Fruit fly (Drosophila melanogaster) whole organism, embryonic: ENCODE results near the gene Ptp10D.

Experiments
- Asciz ChIP-seq: fragments of 200-800 bp; sonication (Bioruptor generic); optimal IDR thresholded peaks from 2 replicates; lab custom pipeline; 2017; ENCODE audit warnings: missing biosample characterization, mild to moderate bottlenecking, missing genetic modification characterization, missing genetic modification reagents
- Bteb2 ChIP-seq: fragments of 200-800 bp; sonication (Bioruptor generic); optimal IDR thresholded peaks from 2 replicates; lab custom pipeline; 2016; ENCODE audit warnings: missing biosample characterization, missing genetic modification characterization
- CG10543 ChIP-seq: fragments of 200-800 bp; sonication (Bioruptor generic); optimal IDR thresholded peaks from 3 replicates; lab custom pipeline; 2017; ENCODE audit warnings: missing biosample characterization, mild to moderate bottlenecking, missing genetic modification characterization, moderate library complexity
- CG12299 ChIP-seq: fragments of 200-800 bp; sonication (Bioruptor generic); optimal IDR thresholded peaks from 2 replicates; lab custom pipeline; 2018; ENCODE audit warnings: missing biosample characterization, mild to moderate bottlenecking, missing genetic modification characterization
- CG14441 ChIP-seq: fragments of 200-800 bp; sonication (Bioruptor generic); IDR thresholded peaks from 2 replicates; pipeline ENCODE4 v1.3.6; 2022; ENCODE audit warnings: missing biosample characterization, missing genetic modification characterization
- CG14667 ChIP-seq: fragments of 200-800 bp; sonication (Bioruptor generic); IDR thresholded peaks from 2 replicates; pipeline ENCODE4 v1.3.6; 2022; ENCODE audit warnings: missing biosample characterization, missing genetic modification characterization
- CG17568 ChIP-seq: fragments of 200-800 bp; sonication (Bioruptor generic); optimal IDR thresholded peaks from 2 replicates; lab custom pipeline; 2018; ENCODE audit warnings: missing biosample characterization, mild to moderate bottlenecking, missing genetic modification characterization, moderate library complexity
- CG17612 ChIP-seq: fragments of 200-800 bp; sonication (Bioruptor generic); IDR thresholded peaks from 2 replicates; pipeline ENCODE4 v1.3.6; 2022; ENCODE audit warnings: missing biosample characterization, missing genetic modification characterization
- CG32767 ChIP-seq: fragments of 200-800 bp; sonication (Bioruptor generic); IDR thresholded peaks from 2 replicates; pipeline ENCODE4 v1.3.6; 2022; ENCODE audit warnings: missing biosample characterization, missing genetic modification characterization
- CG33557 ChIP-seq: fragments of 200-800 bp; sonication (Bioruptor generic); optimal IDR thresholded peaks from 2 replicates; lab custom pipeline; 2019; ENCODE audit warnings: missing biosample characterization, mild to moderate bottlenecking, missing genetic modification characterization, moderate library complexity
- CG4282 ChIP-seq: fragments of 200-800 bp; sonication (Bioruptor generic); optimal IDR thresholded peaks from 2 replicates; lab custom pipeline; 2016; ENCODE audit warnings: missing biosample characterization, missing genetic modification characterization
- CG4617 ChIP-seq: fragments of 200-800 bp; sonication (Bioruptor generic); optimal IDR thresholded peaks from 3 replicates; lab custom pipeline; 2016; ENCODE audit warnings: missing biosample characterization, missing genetic modification characterization, borderline replicate concordance
- CG4730 ChIP-seq: fragments of 200-800 bp; sonication (Bioruptor generic); IDR thresholded peaks from 2 replicates; pipeline ENCODE4 v1.3.6; 2022; ENCODE audit warnings: missing biosample characterization, missing genetic modification characterization
- Eip74EF ChIP-seq, 2 experiments: fragments of 200-800 bp in 1 of 2; fragments of >200 bp in 1 of 2; sonication (Bioruptor generic) in 1 of 2; optimal IDR thresholded peaks; 2 replicates each; lab custom pipeline; 2017 to 2019; ENCODE audit warnings: missing biosample characterization in 2 of 2, missing genetic modification characterization in 2 of 2, mild to moderate bottlenecking in 1 of 2, moderate library complexity in 1 of 2
- H15 ChIP-seq: fragments of 200-800 bp; sonication (Bioruptor generic); IDR thresholded peaks from 3 replicates; pipeline ENCODE4 v1.3.6; 2022; ENCODE audit warnings: missing biosample characterization, missing genetic modification characterization
- H2.0 ChIP-seq: fragments of 200-800 bp; sonication (Bioruptor generic); IDR thresholded peaks from 2 replicates; pipeline ENCODE4 v1.3.6; 2022; ENCODE audit warnings: missing biosample characterization, missing genetic modification characterization
- HmgZ ChIP-seq: fragments of 200-800 bp; sonication (Bioruptor generic); optimal IDR thresholded peaks from 2 replicates; lab custom pipeline; 2018; ENCODE audit warnings: missing biosample characterization, mild to moderate bottlenecking, missing genetic modification characterization
- Hr3 ChIP-seq: fragments of 200-800 bp; sonication (Bioruptor generic); optimal IDR thresholded peaks from 3 replicates; lab custom pipeline; 2016; ENCODE audit warnings: missing biosample characterization, missing genetic modification characterization
- Optix ChIP-seq: fragments of 200-800 bp; sonication (Bioruptor generic); IDR thresholded peaks from 3 replicates; pipeline ENCODE4 v1.3.6; 2022; ENCODE audit warnings: missing biosample characterization, missing genetic modification characterization
- PHDP ChIP-seq: fragments of 200-800 bp; sonication (Bioruptor generic); optimal IDR thresholded peaks from 3 replicates; lab custom pipeline; 2018; ENCODE audit warnings: missing biosample characterization, mild to moderate bottlenecking, missing genetic modification characterization, moderate library complexity
- Ravus ChIP-seq: fragments of 200-800 bp; sonication (Bioruptor generic); IDR thresholded peaks from 2 replicates; pipeline ENCODE4 v1.3.6; 2022; ENCODE audit warnings: missing biosample characterization, missing genetic modification characterization
- Sox102F ChIP-seq: fragments of 200-800 bp; sonication (Bioruptor generic); optimal IDR thresholded peaks from 2 replicates; lab custom pipeline; 2018; ENCODE audit warnings: missing biosample characterization, mild to moderate bottlenecking, missing genetic modification characterization, moderate library complexity
- Xbp1 ChIP-seq: fragments of 200-800 bp; sonication (Bioruptor generic); optimal IDR thresholded peaks from 3 replicates; lab custom pipeline; 2016; ENCODE audit warnings: missing biosample characterization, mild to moderate bottlenecking, missing genetic modification characterization
- ap ChIP-seq: fragments of 200-800 bp; sonication (Bioruptor generic); IDR thresholded peaks from 2 replicates; pipeline ENCODE4 v1.3.6; 2022; ENCODE audit warnings: missing biosample characterization, missing genetic modification characterization
- bab2 ChIP-seq: fragments of 200-800 bp; sonication (Bioruptor generic); optimal IDR thresholded peaks from 2 replicates; lab custom pipeline; 2016; ENCODE audit warnings: missing biosample characterization, missing genetic modification characterization
- cad ChIP-seq: fragments of >200 bp; optimal IDR thresholded peaks from 2 replicates; lab custom pipeline; 2017; ENCODE audit warnings: missing biosample characterization, missing genetic modification characterization
- cg ChIP-seq: fragments of 200-800 bp; sonication (Bioruptor generic); optimal IDR thresholded peaks from 3 replicates; lab custom pipeline; 2019; ENCODE audit warnings: missing biosample characterization, mild to moderate bottlenecking, missing genetic modification characterization, moderate library complexity
- chif ChIP-seq, 2 experiments: fragments of 200-800 bp; sonication (Bioruptor generic); optimal IDR thresholded peaks; 3 replicates each; lab custom pipeline; 2016; ENCODE audit warnings: missing biosample characterization in 2 of 2, missing genetic modification characterization in 2 of 2
- crol ChIP-seq: fragments of 200-800 bp; sonication (Bioruptor generic); IDR thresholded peaks from 2 replicates; pipeline ENCODE4 v1.3.6; 2022; ENCODE audit warnings: missing biosample characterization, missing genetic modification characterization
- da ChIP-seq: fragments of 200-800 bp; sonication (Bioruptor generic); optimal IDR thresholded peaks from 2 replicates; lab custom pipeline; 2016; ENCODE audit warnings: missing biosample characterization, missing genetic modification characterization
- ems ChIP-seq: fragments of 200-800 bp; sonication (Bioruptor generic); optimal IDR thresholded peaks from 3 replicates; lab custom pipeline; 2016; ENCODE audit warnings: missing biosample characterization, missing genetic modification characterization
- fd3F ChIP-seq: fragments of 200-800 bp; sonication (Bioruptor generic); optimal IDR thresholded peaks from 2 replicates; lab custom pipeline; 2018; ENCODE audit warnings: missing biosample characterization, mild to moderate bottlenecking, missing genetic modification characterization, moderate library complexity
- fru ChIP-seq: fragments of >200 bp; optimal IDR thresholded peaks from 2 replicates; lab custom pipeline; 2017
- gsb ChIP-seq: fragments of 200-800 bp; sonication (Bioruptor generic); IDR thresholded peaks from 2 replicates; pipeline ENCODE4 v1.3.6; 2022; ENCODE audit warnings: missing biosample characterization, missing genetic modification characterization
- luna ChIP-seq: fragments of 200-800 bp; sonication (Bioruptor generic); optimal IDR thresholded peaks from 2 replicates; lab custom pipeline; 2016; ENCODE audit warnings: missing biosample characterization, missing genetic modification characterization
- mirr ChIP-seq: fragments of 200-800 bp; sonication (Bioruptor generic); optimal IDR thresholded peaks from 3 replicates; lab custom pipeline; 2018; ENCODE audit warnings: missing biosample characterization, mild to moderate bottlenecking, missing genetic modification characterization
- nerfin-1 ChIP-seq: fragments of 200-800 bp; sonication (Bioruptor generic); optimal IDR thresholded peaks from 3 replicates; lab custom pipeline; 2019; ENCODE audit warnings: missing biosample characterization, mild to moderate bottlenecking, missing genetic modification characterization, moderate library complexity
- nmo ChIP-seq: fragments of 200-800 bp; sonication (Bioruptor generic); optimal IDR thresholded peaks from 2 replicates; lab custom pipeline; 2018; ENCODE audit warnings: missing biosample characterization, mild to moderate bottlenecking, missing genetic modification characterization, moderate library complexity
- org-1 ChIP-seq: fragments of 200-800 bp; sonication (Bioruptor generic); optimal IDR thresholded peaks from 2 replicates; lab custom pipeline; 2017; ENCODE audit warnings: missing biosample characterization, missing genetic modification characterization
- peb ChIP-seq: fragments of 200-800 bp; sonication (Bioruptor generic); IDR thresholded peaks from 2 replicates; pipeline ENCODE4 v1.3.6; 2022; ENCODE audit warnings: missing biosample characterization, missing genetic modification characterization
- phol ChIP-seq: fragments of 200-800 bp; sonication (Bioruptor generic); optimal IDR thresholded peaks from 3 replicates; lab custom pipeline; 2018; ENCODE audit warnings: missing biosample characterization, mild to moderate bottlenecking, missing genetic modification characterization, moderate library complexity
- pros ChIP-seq: fragments of 200-800 bp; sonication (Bioruptor generic); optimal IDR thresholded peaks from 3 replicates; lab custom pipeline; 2019; ENCODE audit warnings: missing biosample characterization, mild to moderate bottlenecking, missing genetic modification characterization, moderate library complexity
- schlank ChIP-seq: fragments of 200-800 bp; sonication (Bioruptor generic); optimal IDR thresholded peaks from 2 replicates; lab custom pipeline; 2018; ENCODE audit warnings: missing biosample characterization, mild to moderate bottlenecking, missing genetic modification characterization
- sim ChIP-seq: fragments of 200-800 bp; sonication (Bioruptor generic); IDR thresholded peaks from 2 replicates; pipeline ENCODE4 v1.3.6; 2022; ENCODE audit warnings: missing biosample characterization, missing genetic modification characterization
- sqz ChIP-seq: fragments of 200-800 bp; sonication (Bioruptor generic); optimal IDR thresholded peaks from 3 replicates; lab custom pipeline; 2018; ENCODE audit warnings: missing biosample characterization, mild to moderate bottlenecking, missing genetic modification characterization
- tgo ChIP-seq: fragments of 200-800 bp; sonication (Bioruptor generic); IDR thresholded peaks from 3 replicates; pipeline ENCODE4 v1.3.6; 2022; ENCODE audit warnings: missing biosample characterization, missing genetic modification characterization
- usp ChIP-seq: fragments of >200 bp; optimal IDR thresholded peaks from 2 replicates; lab custom pipeline; 2017; ENCODE audit warnings: missing biosample characterization, missing genetic modification characterization
- vnd ChIP-seq: fragments of 200-800 bp; sonication (Bioruptor generic); IDR thresholded peaks from 3 replicates; pipeline ENCODE4 v1.3.6; 2022; ENCODE audit warnings: missing biosample characterization, missing genetic modification characterization; ENCODE audit not compliant: partially characterized antibody
- zen ChIP-seq: fragments of 200-800 bp; sonication (Bioruptor generic); optimal IDR thresholded peaks from 3 replicates; lab custom pipeline; 2018; ENCODE audit warnings: missing biosample characterization, mild to moderate bottlenecking, missing genetic modification characterization, moderate library complexity
- zfh1 ChIP-seq: fragments of 200-800 bp; sonication (Bioruptor generic); IDR thresholded peaks from 3 replicates; pipeline ENCODE4 v1.3.6; 2022; ENCODE audit warnings: missing biosample characterization, missing genetic modification characterization
- zfh2 ChIP-seq: fragments of 200-800 bp; sonication (Bioruptor generic); optimal IDR thresholded peaks from 2 replicates; lab custom pipeline; 2016; ENCODE audit warnings: missing biosample characterization, missing genetic modification characterization

Gene Ptp10D

dm6 chrX:11621866-11622648, at the start of gene Ptp10D (continued):
- TF ChIP-seq CG32767 (GFP tag; lab: Robert Waterston, UW): no peak
- peak; percentile 40 for TF ChIP-seq HmgZ (tag; lab: Kevin White, UChicago)
- no peak for TF ChIP-seq usp (GFP tag; lab: Kevin White, UChicago)
- no peak for TF ChIP-seq Bteb2 (GFP tag; lab: Kevin White, UChicago)
- no peak for TF ChIP-seq gsb (GFP tag; lab: Robert Waterston, UW)
- no peak for TF ChIP-seq CG14667 (GFP tag; lab: Robert Waterston, UW)
- no peak for TF ChIP-seq Optix (GFP tag; lab: Robert Waterston, UW)
- TF ChIP-seq ap (GFP tag; lab: Robert Waterston, UW): no peak
- no peak for TF ChIP-seq pros (GFP tag; lab: Kevin White, UChicago)
- no peak for TF ChIP-seq Ravus
- no peak for TF ChIP-seq H15 (GFP tag; lab: Robert Waterston, UW)
- TF ChIP-seq crol (GFP tag; lab: Robert Waterston, UW): peak; percentile 13; the same call in 1 of the 2 replicates
- no peak for TF ChIP-seq Sox102F (GFP tag; lab: Kevin White, UChicago)
- no peak for TF ChIP-seq Hr3 (GFP tag; lab: Kevin White, UChicago)
- TF ChIP-seq CG10543: peak; percentile 80
- no peak for TF ChIP-seq zen (tag; lab: Kevin White, UChicago)
- no peak for TF ChIP-seq zfh2 (GFP tag; lab: Kevin White, UChicago)
- TF ChIP-seq fd3F: no peak
- no peak for TF ChIP-seq ems (GFP tag; lab: Kevin White, UChicago)
- TF ChIP-seq sqz (GFP tag; lab: Kevin White, UChicago): peak; percentile 85
- TF ChIP-seq phol (tag; lab: Kevin White, UChicago): no peak
- TF ChIP-seq sim (GFP tag; lab: Robert Waterston, UW): 0 out of 2 replicates have a peak, but pooled peaks have one; percentile 47
- TF ChIP-seq CG33557: no peak
- TF ChIP-seq fru: no peak
- no peak for TF ChIP-seq CG17612 (GFP tag; lab: Robert Waterston, UW)
- no peak for TF ChIP-seq CG4730 (GFP tag; lab: Robert Waterston, UW)
- no peak for TF ChIP-seq schlank
- TF ChIP-seq CG17568: no peak
- TF ChIP-seq da (GFP tag; lab: Kevin White, UChicago): no peak
- no peak for TF ChIP-seq org-1 (GFP tag; lab: Kevin White, UChicago)
- no peak for TF ChIP-seq cad (GFP tag; lab: Kevin White, UChicago)
- no peak for TF ChIP-seq Xbp1 (GFP tag; lab: Kevin White, UChicago)
- no peak for TF ChIP-seq Eip74EF (GFP tag; optimal IDR thresholded peaks at IDR 0.05; lab: Kevin White, UChicago)
- no peak for TF ChIP-seq zfh1 (GFP tag; lab: Robert Waterston, UW)
- no peak for TF ChIP-seq Asciz (GFP tag; lab: Kevin White, UChicago)
- no peak for TF ChIP-seq nmo (GFP tag; lab: Kevin White, UChicago)
- no peak for TF ChIP-seq chif (GFP tag; optimal IDR thresholded peaks at IDR 0.05; lab: Kevin White, UChicago)
- no peak for TF ChIP-seq CG14441 (GFP tag; lab: Robert Waterston, UW)
- peak; percentile 87 for TF ChIP-seq vnd (GFP tag; lab: Robert Waterston, UW)
- peak; percentile 26 for TF ChIP-seq CG4282 (GFP tag; lab: Kevin White, UChicago)
- TF ChIP-seq CG4617 (GFP tag; lab: Kevin White, UChicago): no peak
- TF ChIP-seq luna (GFP tag; lab: Kevin White, UChicago): no peak
- no peak for TF ChIP-seq peb
- TF ChIP-seq nerfin-1 (tag; lab: Kevin White, UChicago): peak; percentile 16
- TF ChIP-seq PHDP (tag; lab: Kevin White, UChicago): peak; percentile 11
- peak; percentile 25 for TF ChIP-seq CG12299
- TF ChIP-seq H2.0: no peak
- TF ChIP-seq bab2: no peak
- TF ChIP-seq cg (GFP tag; lab: Kevin White, UChicago): peak; percentile 86
- TF ChIP-seq tgo: no peak
- peak; percentile 27 for TF ChIP-seq mirr (GFP tag; lab: Kevin White, UChicago)
